Worm (Caenorhabditis elegans) whole organism, L1 larva: ENCODE data around the gene fard-1.

ENCODE experiments used
- C04F5.9 ChIP-seq: sonication (generic microtip); optimal IDR thresholded peaks from 2 replicates; lab custom pipeline; 2016; ENCODE audit warnings: missing genetic modification characterization, missing compliant biosample characterization
- ceh-63 ChIP-seq: fragments of 200-800 bp; sonication (Bioruptor generic); optimal IDR thresholded peaks from 2 replicates; lab custom pipeline; 2018; ENCODE audit warnings: mild to moderate bottlenecking, missing genetic modification characterization, missing compliant biosample characterization
- fkh-10 ChIP-seq: sonication (generic microtip); optimal IDR thresholded peaks from 2 replicates; lab custom pipeline; 2017; ENCODE audit warnings: missing biosample characterization, missing genetic modification reagents, missing genetic modification characterization
- jun-1 ChIP-seq: fragments of 150-350 bp; optimal IDR thresholded peaks from 2 replicates; lab custom pipeline; 2014; ENCODE audit warnings: missing biosample characterization, missing genetic modification reagents, missing genetic modification characterization
- lin-35 ChIP-seq, 2 experiments: fragments of 150-350 bp; optimal IDR thresholded peaks; 2 replicates each; lab custom pipeline; 2014; ENCODE audit warnings: missing biosample characterization in 2 of 2, missing genetic modification characterization in 2 of 2, missing genetic modification reagents in 2 of 2
- lsy-2 ChIP-seq, 2 experiments: fragments of 150-350 bp; optimal IDR thresholded peaks; 2 replicates each; lab custom pipeline; 2014; ENCODE audit warnings: missing biosample characterization in 2 of 2, missing genetic modification characterization in 2 of 2
- mef-2 ChIP-seq: fragments of 150-350 bp; optimal IDR thresholded peaks from 2 replicates; lab custom pipeline; 2014; ENCODE audit warnings: missing biosample characterization, missing genetic modification characterization
- nhr-237 ChIP-seq: fragments of 150-350 bp; optimal IDR thresholded peaks from 2 replicates; lab custom pipeline; 2014; ENCODE audit warnings: missing biosample characterization, missing genetic modification characterization
- pqm-1 ChIP-seq: sonication (generic microtip); optimal IDR thresholded peaks from 3 replicates; lab custom pipeline; 2017; ENCODE audit warnings: missing biosample characterization, missing genetic modification characterization
- sup-37 ChIP-seq: fragments of 200-800 bp; sonication (Bioruptor generic); optimal IDR thresholded peaks from 2 replicates; lab custom pipeline; 2018; ENCODE audit warnings: mild to moderate bottlenecking, missing genetic modification characterization, missing compliant biosample characterization
- tbx-2 ChIP-seq: sonication (generic microtip); optimal IDR thresholded peaks from 2 replicates; lab custom pipeline; 2016; ENCODE audit warnings: missing genetic modification characterization, missing compliant biosample characterization
- unc-62 ChIP-seq: fragments of 150-350 bp; optimal IDR thresholded peaks from 2 replicates; lab custom pipeline; 2014; ENCODE audit warnings: missing biosample characterization, missing genetic modification reagents, missing genetic modification characterization
- zag-1 ChIP-seq: fragments of 150-350 bp; optimal IDR thresholded peaks from 2 replicates; lab custom pipeline; 2014; ENCODE audit warnings: missing biosample characterization, missing genetic modification characterization
- ztf-11 ChIP-seq, 2 experiments: sonication (generic microtip); optimal IDR thresholded peaks; 2 replicates each; lab custom pipeline; 2016 to 2017; ENCODE audit warnings: missing genetic modification characterization in 2 of 2, missing biosample characterization in 1 of 2, missing compliant biosample characterization in 1 of 2

- TF ChIP-seq C04F5.9 (tag; lab: Kevin White, UChicago) (no peak), fkh-10 (GFP tag; lab: Kevin White, UChicago) (no peak), unc-62 (GFP tag; lab: Kevin White, UChicago) (no peak), zag-1 (tag; lab: Kevin White, UChicago) (no peak), ztf-11 (tag; optimal IDR thresholded peaks at IDR 0.05; lab: Kevin White, UChicago) (no peak), lin-35 (GFP tag; optimal IDR thresholded peaks at IDR 0.05; lab: Kevin White, UChicago) (no peak), ceh-63 (GFP tag; lab: Kevin White, UChicago) (no peak), jun-1 (no peak), sup-37 (no peak), lsy-2 (tag; optimal IDR thresholded peaks at IDR 0.05; lab: Kevin White, UChicago) (no peak), nhr-237 (no peak), tbx-2 (tag; lab: Kevin White, UChicago) (no peak), mef-2 (tag; lab: Kevin White, UChicago) (no peak), pqm-1 (tag; lab: Kevin White, UChicago) (no peak)
Observed at ce11 chrX:2927576-2927975, 5.6 kb upstream of the fard-1 start.
